Worm (Caenorhabditis elegans): ENCODE results near the gene sto-1.

ce11 chrX:7561972-7562371, 652 bp upstream of the sto-1 start:
- TF ChIP-seq hmbx-1 (tag; optimal IDR thresholded peaks at IDR 0.05) (no peak), sea-1 (GFP tag; conservative IDR thresholded peaks at IDR 0.05) (no peak), ama-1 (optimal IDR thresholded peaks at IDR 0.05) (no peak), flt-1 (GFP tag; IDR thresholded peaks at IDR 0.05) (no peak), B0310.2 (tag; optimal IDR thresholded peaks at IDR 0.05) (no peak)

All from whole organism, early embryonic.